Fruit fly (Drosophila melanogaster) whole organism, embryonic: ENCODE data around the gene CG14628.
A peak's percentile ranks its signal among the peaks of the same experiment; 100 is the strongest.

Source experiments
- Aef1 ChIP-seq: fragments of 200-800 bp; sonication (Bioruptor generic); IDR thresholded peaks from 3 replicates; pipeline ENCODE4 v1.3.6; 2022; ENCODE audit warnings: missing biosample characterization, missing genetic modification characterization
- Awh ChIP-seq: fragments of 200-800 bp; sonication (Bioruptor generic); IDR thresholded peaks from 2 replicates; pipeline ENCODE4, ENCODE4 v1.3.6; 2022; ENCODE audit warnings: missing biosample characterization, missing genetic modification characterization
- CG1024 ChIP-seq: fragments of 200-800 bp; sonication (Bioruptor generic); IDR thresholded peaks from 2 replicates; pipeline ENCODE4 v1.3.6; 2022; ENCODE audit warnings: missing biosample characterization, missing genetic modification characterization
- CG12659 ChIP-seq: fragments of 200-800 bp; sonication (Bioruptor generic); optimal IDR thresholded peaks from 3 replicates; lab custom pipeline; 2017; ENCODE audit warnings: mild to moderate bottlenecking, missing biosample characterization, missing genetic modification reagents, missing genetic modification characterization
- CG15269 ChIP-seq: fragments of 200-800 bp; sonication (Bioruptor generic); optimal IDR thresholded peaks from 2 replicates; lab custom pipeline; 2018; ENCODE audit warnings: missing biosample characterization, mild to moderate bottlenecking, missing genetic modification characterization, moderate library complexity
- CG1647 ChIP-seq: fragments of 200-800 bp; sonication (Bioruptor generic); optimal IDR thresholded peaks from 3 replicates; lab custom pipeline; 2016; ENCODE audit warnings: missing biosample characterization, missing genetic modification characterization
- CG16815 ChIP-seq: fragments of 200-800 bp; sonication (Bioruptor generic); optimal IDR thresholded peaks from 3 replicates; lab custom pipeline; 2017; ENCODE audit warnings: missing biosample characterization, mild to moderate bottlenecking, missing genetic modification characterization
- CG1832 ChIP-seq: fragments of 200-800 bp; sonication (Bioruptor generic); optimal IDR thresholded peaks from 2 replicates; lab custom pipeline; 2017; ENCODE audit warnings: missing biosample characterization, mild to moderate bottlenecking, missing genetic modification characterization, inconsistent platforms
- CG3995 ChIP-seq: fragments of 200-800 bp; sonication (Bioruptor generic); optimal IDR thresholded peaks from 3 replicates; lab custom pipeline; 2016; ENCODE audit warnings: missing biosample characterization, missing genetic modification characterization
- CG4854 ChIP-seq: fragments of 200-800 bp; sonication (Bioruptor generic); optimal IDR thresholded peaks from 2 replicates; lab custom pipeline; 2016; ENCODE audit warnings: missing biosample characterization, missing genetic modification characterization, inconsistent platforms
- CG5180 ChIP-seq: fragments of 200-800 bp; sonication (Bioruptor generic); optimal IDR thresholded peaks from 3 replicates; lab custom pipeline; 2017; ENCODE audit warnings: missing biosample characterization, missing genetic modification characterization, mild to moderate bottlenecking, moderate library complexity, missing genetic modification reagents
- CG6175 ChIP-seq: fragments of 200-800 bp; sonication (Bioruptor generic); IDR thresholded peaks from 3 replicates; pipeline ENCODE4 v1.3.6; 2022; ENCODE audit warnings: missing biosample characterization, missing genetic modification characterization
- CG7928 ChIP-seq: fragments of 200-800 bp; sonication (Bioruptor generic); optimal IDR thresholded peaks from 2 replicates; lab custom pipeline; 2017; ENCODE audit warnings: missing biosample characterization, mild to moderate bottlenecking, missing genetic modification characterization
- CG8281 ChIP-seq: fragments of 200-800 bp; sonication (Bioruptor generic); optimal IDR thresholded peaks from 2 replicates; lab custom pipeline; 2018; ENCODE audit warnings: missing biosample characterization, mild to moderate bottlenecking, missing genetic modification characterization, moderate library complexity
- Deaf1 ChIP-seq: fragments of 200-800 bp; optimal IDR thresholded peaks from 3 replicates; lab custom pipeline; 2019; ENCODE audit warnings: missing biosample characterization, mild to moderate bottlenecking, missing genetic modification characterization, moderate library complexity
- Drgx ChIP-seq: fragments of 200-800 bp; sonication (Bioruptor generic); IDR thresholded peaks from 2 replicates; pipeline ENCODE4 v1.3.6; 2022; ENCODE audit warnings: missing biosample characterization, missing genetic modification characterization
- Eip74EF ChIP-seq, 2 experiments: fragments of 200-800 bp in 1 of 2; fragments of >200 bp in 1 of 2; sonication (Bioruptor generic) in 1 of 2; optimal IDR thresholded peaks; 2 replicates each; lab custom pipeline; 2017 to 2019; ENCODE audit warnings: missing biosample characterization in 2 of 2, missing genetic modification characterization in 2 of 2, mild to moderate bottlenecking in 1 of 2, moderate library complexity in 1 of 2
- HLH4C ChIP-seq: fragments of 200-800 bp; sonication (Bioruptor generic); IDR thresholded peaks from 3 replicates; pipeline ENCODE4 v1.3.6; 2022; ENCODE audit warnings: missing biosample characterization, missing genetic modification characterization; ENCODE audit not compliant: partially characterized antibody
- MBD-R2 ChIP-seq: fragments of 200-800 bp; sonication (Bioruptor generic); IDR thresholded peaks from 2 replicates; pipeline ENCODE4 v1.3.6; 2022; ENCODE audit warnings: missing biosample characterization, missing genetic modification characterization
- Med ChIP-seq: fragments of 200-800 bp; sonication (Bioruptor generic); peaks from one replicate; lab custom pipeline; 2016; ENCODE audit warnings: missing biosample characterization, missing genetic modification characterization, mild to moderate bottlenecking, inconsistent platforms, moderate library complexity
- Mrtf ChIP-seq: fragments of 200-800 bp; sonication (Bioruptor generic); IDR thresholded peaks from 3 replicates; pipeline ENCODE4 v1.3.6; 2022; ENCODE audit warnings: missing biosample characterization, missing genetic modification characterization
- NfI ChIP-seq: fragments of 200-800 bp; sonication (Bioruptor generic); optimal IDR thresholded peaks from 3 replicates; lab custom pipeline; 2018; ENCODE audit warnings: missing biosample characterization, mild to moderate bottlenecking, missing genetic modification characterization, moderate library complexity
- Sin3A ChIP-seq: fragments of >200 bp; optimal IDR thresholded peaks from 2 replicates; lab custom pipeline; 2018
- ap ChIP-seq: fragments of 200-800 bp; sonication (Bioruptor generic); IDR thresholded peaks from 2 replicates; pipeline ENCODE4 v1.3.6; 2022; ENCODE audit warnings: missing biosample characterization, missing genetic modification characterization
- bbx ChIP-seq: fragments of 200-800 bp; sonication (Bioruptor generic); IDR thresholded peaks from 2 replicates; pipeline ENCODE4 v1.3.6; 2022; ENCODE audit warnings: missing biosample characterization, missing genetic modification characterization; ENCODE audit not compliant: partially characterized antibody
- chinmo ChIP-seq: fragments of 200-800 bp; sonication (Bioruptor generic); IDR thresholded peaks from 4 replicates; pipeline ENCODE4 v1.3.6; 2022; ENCODE audit warnings: missing biosample characterization, missing genetic modification characterization; ENCODE audit not compliant: partially characterized antibody
- crol ChIP-seq: fragments of 200-800 bp; sonication (Bioruptor generic); IDR thresholded peaks from 2 replicates; pipeline ENCODE4 v1.3.6; 2022; ENCODE audit warnings: missing biosample characterization, missing genetic modification characterization
- dan ChIP-seq: fragments of 200-800 bp; sonication (Bioruptor generic); IDR thresholded peaks from 2 replicates; pipeline ENCODE4 v1.3.6; 2022; ENCODE audit warnings: missing biosample characterization, missing genetic modification characterization
- dysf ChIP-seq: fragments of 200-800 bp; sonication (Bioruptor generic); IDR thresholded peaks from 3 replicates; pipeline ENCODE4 v1.3.6; 2022; ENCODE audit warnings: missing biosample characterization, missing genetic modification characterization
- ems ChIP-seq: fragments of 200-800 bp; sonication (Bioruptor generic); optimal IDR thresholded peaks from 3 replicates; lab custom pipeline; 2016; ENCODE audit warnings: missing biosample characterization, missing genetic modification characterization
- kay ChIP-seq: fragments of 200-800 bp; sonication (Bioruptor generic); optimal IDR thresholded peaks from 2 replicates; lab custom pipeline; 2016; ENCODE audit warnings: missing biosample characterization, missing genetic modification characterization
- kni ChIP-seq: fragments of 200-800 bp; sonication (Bioruptor generic); optimal IDR thresholded peaks from 3 replicates; lab custom pipeline; 2017; ENCODE audit warnings: mild to moderate bottlenecking, missing biosample characterization, missing genetic modification reagents, missing genetic modification characterization
- nom ChIP-seq: fragments of 200-800 bp; sonication (Bioruptor generic); optimal IDR thresholded peaks from 2 replicates; lab custom pipeline; 2017; ENCODE audit warnings: missing biosample characterization, missing genetic modification characterization, mild to moderate bottlenecking, moderate library complexity, missing genetic modification reagents
- sens ChIP-seq: fragments of 200-800 bp; sonication (Bioruptor generic); peaks from one replicate; lab custom pipeline; 2016; ENCODE audit warnings: missing biosample characterization, missing genetic modification characterization
- seq ChIP-seq: fragments of 200-800 bp; sonication (Bioruptor generic); IDR thresholded peaks from 2 replicates; pipeline ENCODE4 v1.3.6; 2022; ENCODE audit warnings: missing biosample characterization, missing genetic modification characterization
- sqz ChIP-seq: fragments of 200-800 bp; sonication (Bioruptor generic); optimal IDR thresholded peaks from 3 replicates; lab custom pipeline; 2018; ENCODE audit warnings: missing biosample characterization, mild to moderate bottlenecking, missing genetic modification characterization
- stwl ChIP-seq: fragments of 200-800 bp; sonication (Bioruptor generic); optimal IDR thresholded peaks from 3 replicates; lab custom pipeline; 2018; ENCODE audit warnings: missing biosample characterization, mild to moderate bottlenecking, missing genetic modification characterization, moderate library complexity
- tap ChIP-seq: fragments of 200-800 bp; optimal IDR thresholded peaks from 3 replicates; lab custom pipeline; 2019; ENCODE audit warnings: missing biosample characterization, mild to moderate bottlenecking, missing genetic modification characterization, moderate library complexity
- zf30C ChIP-seq: fragments of 200-800 bp; sonication (Bioruptor generic); optimal IDR thresholded peaks from 3 replicates; lab custom pipeline; 2018; ENCODE audit warnings: missing biosample characterization, mild to moderate bottlenecking, missing genetic modification characterization

The CG14628 gene

DNA sequence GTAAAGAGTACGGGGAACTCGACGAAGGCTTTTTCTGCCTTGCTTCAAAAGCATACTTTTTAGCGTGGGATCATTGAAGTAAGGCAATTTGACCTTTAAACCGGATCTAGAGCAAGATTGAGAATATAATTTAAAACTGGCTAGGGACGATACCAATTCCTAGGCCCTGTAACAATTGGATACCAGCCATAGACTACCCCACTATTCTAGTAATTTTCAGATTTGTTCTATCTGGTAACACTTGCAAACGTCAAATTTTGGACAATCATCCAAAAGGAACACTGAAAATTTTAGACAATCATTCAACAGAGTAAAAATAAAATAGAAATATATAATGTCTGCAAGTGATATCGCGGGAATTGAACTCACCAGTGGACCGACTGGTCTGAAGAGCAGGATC lies at the start of gene CG14628:
TSS of gene CG14628 (plus strand) at position 301 of the 400 bp plus-strand sequence.
- no peak for TF ChIP-seq HLH4C
- no peak for TF ChIP-seq CG8281 (tag; lab: Kevin White, UChicago)
- TF ChIP-seq stwl (tag; lab: Kevin White, UChicago) = peak; percentile 8
- no peak for TF ChIP-seq CG12659 (GFP tag; lab: Kevin White, UChicago)
- TF ChIP-seq kay (GFP tag; lab: Kevin White, UChicago) = no peak
- TF ChIP-seq CG16815 = no peak
- no peak for TF ChIP-seq ems (GFP tag; lab: Kevin White, UChicago)

dm6 chrX:1099643-1100042 lies 45.8 kb upstream of the CG14628 start:
- TF ChIP-seq Aef1 (GFP tag; lab: Robert Waterston, UW) (no peak), Med (GFP tag; lab: Kevin White, UChicago) (peak; percentile 0), Deaf1 (tag; lab: Kevin White, UChicago) (peak; percentile 7), crol (GFP tag; lab: Robert Waterston, UW) (peak; percentile 22; the same call in 1 of the 2 replicates), CG7928 (no peak), CG3995 (peak; percentile 85), Awh (GFP tag; lab: Robert Waterston, UW) (0 out of 2 replicates have a peak, but pooled peaks have one; percentile 15), dysf (GFP tag; lab: Robert Waterston, UW) (no peak), chinmo (GFP tag; lab: Robert Waterston, UW) (0 out of 4 replicates have a peak, but pooled peaks have one; percentile 66), Mrtf (GFP tag; lab: Robert Waterston, UW) (no peak), Eip74EF (GFP tag; optimal IDR thresholded peaks at IDR 0.05; lab: Kevin White, UChicago) (peak in 1 of 2 experiments; percentile 20), zf30C (GFP tag; lab: Kevin White, UChicago) (peak; percentile 5), CG6175 (GFP tag; lab: Robert Waterston, UW) (0 out of 3 replicates have a peak, but pooled peaks have one; percentile 39), bbx (GFP tag; lab: Robert Waterston, UW) (0 out of 2 replicates have a peak, but pooled peaks have one; percentile 18), Sin3A (lab: Kevin White, UChicago) (no peak), CG15269 (tag; lab: Kevin White, UChicago) (peak; percentile 20), sens (peak; percentile 23), ap (GFP tag; lab: Robert Waterston, UW) (no peak), CG5180 (no peak), tap (no peak), CG1832 (no peak), seq (no peak), NfI (no peak)
- TF ChIP-seq, all 482 proteins: peak for 12

DNA sequence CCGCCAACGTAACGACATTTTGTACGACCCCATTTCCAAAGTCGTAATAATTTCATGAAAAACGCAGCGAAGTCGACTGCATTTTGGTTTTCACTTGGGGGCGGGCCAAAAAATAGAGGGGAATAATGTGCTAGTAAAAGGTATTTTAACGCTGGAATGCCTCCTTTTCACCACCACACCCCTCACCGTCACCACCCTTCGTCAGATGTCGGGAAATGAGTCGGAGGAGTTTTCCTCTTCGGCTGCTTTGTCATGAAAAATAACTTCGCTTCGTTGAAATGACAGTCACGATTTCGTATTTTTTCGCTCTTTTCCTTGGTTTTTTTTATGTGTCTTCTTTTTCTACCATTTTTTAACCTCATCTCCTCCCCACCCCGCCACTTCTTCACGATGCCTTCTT lies 41.6 kb upstream of the CG14628 start:
- TF ChIP-seq nom (GFP tag; lab: Kevin White, UChicago) = peak; percentile 42
- TF ChIP-seq CG1024 (GFP tag; lab: Robert Waterston, UW) = no peak
- peak; percentile 44 for TF ChIP-seq sqz
- TF ChIP-seq CG1647 = no peak
- no peak for TF ChIP-seq CG4854 (GFP tag; lab: Kevin White, UChicago)
- no peak for TF ChIP-seq MBD-R2 (GFP tag; lab: Robert Waterston, UW)
- TF ChIP-seq kni = peak; percentile 6
- TF ChIP-seq crol (GFP tag; lab: Robert Waterston, UW) = peak; percentile 53
- peak; percentile 82 for TF ChIP-seq Deaf1 (tag; lab: Kevin White, UChicago)
- TF ChIP-seq dan (GFP tag; lab: Robert Waterston, UW) = no peak
- TF ChIP-seq Drgx (GFP tag; lab: Robert Waterston, UW) = 0 out of 2 replicates have a peak, but pooled peaks have one; percentile 12
- TF ChIP-seq, all 482 proteins: peak for 6
